Fruit fly (Drosophila melanogaster): ENCODE measurements around the gene spel1.

- TF ChIP-seq ttk (optimal IDR thresholded peaks at IDR 0.05) (no peak), Myc (optimal IDR thresholded peaks at IDR 0.05) (no peak), h (optimal IDR thresholded peaks at IDR 0.05) (no peak), psq (optimal IDR thresholded peaks at IDR 0.05) (no peak), Sin3A (optimal IDR thresholded peaks at IDR 0.05) (no peak)
These were observed 19.2 kb downstream of the spel1 start, which contains the start of gene ppk for dm6 chr2L:14381072-14381471.

Measured in Kc167 (cell line).